Worm (Caenorhabditis elegans): ENCODE measurements around the gene acdh-13.

acdh-13 gene

DNA sequence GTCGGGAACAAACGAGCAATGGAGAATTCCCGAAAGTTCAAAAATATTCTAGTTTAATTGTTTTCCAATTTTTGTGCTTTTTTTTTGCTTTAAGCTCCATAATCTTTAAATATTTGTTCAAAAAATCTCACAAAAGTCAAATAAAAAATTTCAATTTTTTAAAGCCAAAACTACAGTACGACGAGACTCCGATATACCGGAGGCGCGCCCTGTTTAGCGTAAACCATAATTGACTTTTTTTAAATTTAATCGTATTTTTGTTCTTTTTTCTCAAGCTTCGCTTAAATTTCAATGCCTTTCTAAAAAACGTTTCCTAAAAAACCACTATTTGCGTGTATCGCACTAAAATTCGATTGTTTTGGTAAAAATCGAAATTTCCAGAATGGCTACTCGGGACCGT lies 41.7 kb downstream of the acdh-13 start, which contains the start of gene syx-4:
Gene syx-4, plus strand, starts transcription at position 382 of the 400 bp plus-strand sequence.
- no peak for TF ChIP-seq tlf-1 (GFP tag; optimal IDR thresholded peaks at IDR 0.05)
- peak; percentile 82 for TF ChIP-seq attf-3 (GFP tag; conservative IDR thresholded peaks at IDR 0.05)
- TF ChIP-seq lsl-1 (GFP tag; optimal IDR thresholded peaks at IDR 0.05), result peak; percentile 25
- no peak for TF ChIP-seq ceh-79 (tag; optimal IDR thresholded peaks at IDR 0.05)

ce11 chrIV:8454076-8454475 lies 44.5 kb downstream of the acdh-13 start:
- peak; percentile 3 for TF ChIP-seq nhr-80 (tag; optimal IDR thresholded peaks at IDR 0.05)
- TF ChIP-seq egrh-3 (GFP tag; IDR thresholded peaks at IDR 0.05), result no peak

- TF ChIP-seq ccch-3 (GFP tag; optimal IDR thresholded peaks at IDR 0.05) (no peak), nhr-80 (tag; optimal IDR thresholded peaks at IDR 0.05) (peak; percentile 86), cebp-1 (GFP tag; IDR thresholded peaks at IDR 0.05) (no peak), cebp-1 (tag; optimal IDR thresholded peaks at IDR 0.05) (no peak), let-607 (tag; optimal IDR thresholded peaks at IDR 0.05) (peak in 1 of 2 experiments; percentile 48), nfyb-1 (GFP tag; IDR thresholded peaks at IDR 0.05) (0 out of 2 replicates have a peak, but pooled peaks have one; percentile 25), unc-130 (GFP tag; optimal IDR thresholded peaks at IDR 0.05) (no peak), tbp1 (GFP tag; optimal IDR thresholded peaks at IDR 0.05) (peak; percentile 25), unc-62 (GFP tag; optimal IDR thresholded peaks at IDR 0.05) (no peak), atf-7 (tag; optimal IDR thresholded peaks at IDR 0.05) (peak; percentile 26), ztf-26 (tag; optimal IDR thresholded peaks at IDR 0.05) (no peak), ceh-58 (GFP tag; IDR thresholded peaks at IDR 0.05) (no peak), nhr-179 (tag; optimal IDR thresholded peaks at IDR 0.05) (no peak), nhr-27 (tag; optimal IDR thresholded peaks at IDR 0.05) (no peak), bed-2 (GFP tag; IDR thresholded peaks at IDR 0.05) (no peak), F33H1.4 (GFP tag; IDR thresholded peaks at IDR 0.05) (no peak), aptf-2 (GFP tag; conservative IDR thresholded peaks at IDR 0.05) (no peak)
Observed at ce11 chrIV:8453178-8453577, 45.4 kb downstream of the acdh-13 start.

- TF ChIP-seq akir-1 (GFP tag; optimal IDR thresholded peaks at IDR 0.05) (no peak), nhr-80 (tag; optimal IDR thresholded peaks at IDR 0.05) (peak; percentile 31)
Observed at ce11 chrIV:8451709-8452248, 46.8 kb downstream of the acdh-13 start, which contains the start of gene eppl-1. eppl-1 (minus strand) TSS chrIV:8451759.

- TF ChIP-seq K12H6.12 (tag; optimal IDR thresholded peaks at IDR 0.05), result no peak
- no peak for TF ChIP-seq dpff-1 (tag; optimal IDR thresholded peaks at IDR 0.05)
- TF ChIP-seq sptf-2 (GFP tag; optimal IDR thresholded peaks at IDR 0.05), result no peak
- peak; percentile 56 for TF ChIP-seq nhr-80 (tag; optimal IDR thresholded peaks at IDR 0.05)
- TF ChIP-seq C17E4.6 (GFP tag; IDR thresholded peaks at IDR 0.05), result no peak
Observed at ce11 chrIV:8450534-8450933, 48.1 kb downstream of the acdh-13 start.

DNA sequence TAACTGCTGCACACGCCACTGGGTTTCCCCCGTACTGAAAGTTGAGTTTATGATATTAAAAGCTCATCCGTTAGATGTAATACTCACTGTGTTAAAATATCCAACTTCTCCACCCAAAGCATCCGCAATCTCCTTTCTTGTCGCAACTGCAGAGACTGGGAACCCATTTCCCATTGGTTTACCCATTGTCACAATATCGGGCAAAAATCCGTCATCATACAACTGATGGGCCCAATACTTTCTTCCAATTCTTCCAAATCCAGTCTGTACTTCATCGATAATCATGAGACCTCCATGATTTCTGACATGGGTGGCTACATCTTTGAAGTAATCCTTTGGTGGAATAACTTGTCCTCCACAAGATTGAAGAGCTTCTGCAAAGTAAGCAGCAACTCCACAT lies 48.8 kb downstream of the acdh-13 start:
- no peak for TF ChIP-seq let-526 (GFP tag; IDR thresholded peaks at IDR 0.05)
- TF ChIP-seq F22D6.2 (tag; optimal IDR thresholded peaks at IDR 0.05), result no peak
- no peak for TF ChIP-seq B0035.1 (tag; optimal IDR thresholded peaks at IDR 0.05)
- no peak for TF ChIP-seq him-1 (tag; optimal IDR thresholded peaks at IDR 0.05)
- TF ChIP-seq Y67H2A.10 (GFP tag; conservative IDR thresholded peaks at IDR 0.05), result no peak
- no peak for TF ChIP-seq tbx-9 (tag; optimal IDR thresholded peaks at IDR 0.05; ENCODE audit: borderline replicate concordance)
- TF ChIP-seq dox-1 (GFP tag; IDR thresholded peaks at IDR 0.05), result no peak
- TF ChIP-seq F39B2.1 (GFP tag; IDR thresholded peaks at IDR 0.05), result no peak

Data from whole organism, young adult.